Fruit fly (Drosophila melanogaster): ENCODE measurements around the gene ash2.

Gene ash2

DNA sequence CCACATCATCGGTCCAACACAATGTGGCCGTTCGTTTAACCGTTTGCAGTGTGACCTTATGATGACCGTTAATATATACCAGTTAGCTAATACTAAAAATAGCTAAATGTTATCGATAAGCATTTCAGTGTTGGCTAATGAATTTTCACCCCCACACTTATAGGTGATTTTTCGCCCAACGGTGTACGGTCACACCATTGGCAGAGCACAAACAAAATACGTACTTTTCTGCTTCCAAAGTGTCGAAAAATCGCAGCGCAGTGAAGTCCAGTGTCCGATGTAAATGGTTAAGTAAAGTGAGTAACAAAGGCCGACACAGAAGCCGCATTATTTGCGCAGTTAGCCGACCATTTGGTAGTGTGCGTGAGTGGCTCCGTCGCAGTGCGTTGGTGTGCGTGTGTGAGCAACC lies 24.4 kb upstream of the ash2 start, which contains the start of the genes Syx18 and atl (continued):
- TF ChIP-seq CG11696 (GFP tag; IDR thresholded peaks at IDR 0.05): no peak
- TF ChIP-seq Elba2 (GFP tag; optimal IDR thresholded peaks at IDR 0.05): no peak
- TF ChIP-seq gcm2 (GFP tag; optimal IDR thresholded peaks at IDR 0.05): no peak
- TF ChIP-seq Xrp1 (GFP tag; IDR thresholded peaks at IDR 0.05): no peak
- no peak for TF ChIP-seq CG10959 (GFP tag; IDR thresholded peaks at IDR 0.05)
- no peak for TF ChIP-seq Mes4 (GFP tag; optimal IDR thresholded peaks at IDR 0.05)
- no peak for TF ChIP-seq dysf (GFP tag; IDR thresholded peaks at IDR 0.05)
- no peak for TF ChIP-seq Stat92E (GFP tag; optimal IDR thresholded peaks at IDR 0.05)
- peak; percentile 20 for TF ChIP-seq luna (GFP tag; optimal IDR thresholded peaks at IDR 0.05)
- TF ChIP-seq CG16813 (GFP tag; IDR thresholded peaks at IDR 0.05; ENCODE audit: partially characterized antibody): no peak
- no peak for TF ChIP-seq CG12071 (GFP tag; optimal IDR thresholded peaks at IDR 0.05)
- TF ChIP-seq tll (GFP tag; optimal IDR thresholded peaks at IDR 0.05): no peak
- TF ChIP-seq Ada2b (GFP tag; IDR thresholded peaks at IDR 0.05): no peak
- TF ChIP-seq kni (GFP tag; optimal IDR thresholded peaks at IDR 0.05): no peak
- peak; percentile 50 for TF ChIP-seq ewg (GFP tag; optimal IDR thresholded peaks at IDR 0.05)
- no peak for TF ChIP-seq CG18599 (GFP tag; optimal IDR thresholded peaks at IDR 0.05)
- no peak for TF ChIP-seq CG11504 (tag; optimal IDR thresholded peaks at IDR 0.05)
- no peak for TF ChIP-seq CG5245 (GFP tag; optimal IDR thresholded peaks at IDR 0.05)
- TF ChIP-seq CG13296 (GFP tag; optimal IDR thresholded peaks at IDR 0.05): no peak
- TF ChIP-seq CG14965 (GFP tag; optimal IDR thresholded peaks at IDR 0.05; ENCODE audit: borderline replicate concordance): no peak
- TF ChIP-seq cwo (GFP tag; optimal IDR thresholded peaks at IDR 0.05): no peak
- TF ChIP-seq crc (GFP tag; optimal IDR thresholded peaks at IDR 0.05): no peak
- TF ChIP-seq cg (GFP tag; optimal IDR thresholded peaks at IDR 0.05): peak; percentile 92
- TF ChIP-seq CG7928 (GFP tag; optimal IDR thresholded peaks at IDR 0.05): peak; percentile 24
- no peak for TF ChIP-seq CG12769 (tag; optimal IDR thresholded peaks at IDR 0.05)
- TF ChIP-seq CG42726 (GFP tag; IDR thresholded peaks at IDR 0.05; ENCODE audit: partially characterized antibody): no peak
- TF ChIP-seq dmrt99B (tag; optimal IDR thresholded peaks at IDR 0.05): no peak
- no peak for TF ChIP-seq zfh2 (GFP tag; optimal IDR thresholded peaks at IDR 0.05)
- TF ChIP-seq Hand (GFP tag; optimal IDR thresholded peaks at IDR 0.05): no peak
- TF ChIP-seq CG13894 (tag; optimal IDR thresholded peaks at IDR 0.05): no peak
- no peak for TF ChIP-seq chm (GFP tag; IDR thresholded peaks at IDR 0.05)
- TF ChIP-seq slbo (GFP tag; IDR thresholded peaks at IDR 0.05): peak; percentile 33; the same call in 1 of the 2 replicates
- no peak for TF ChIP-seq CG10274 (GFP tag; optimal IDR thresholded peaks at IDR 0.05)
- no peak for TF ChIP-seq CG1792 (GFP tag; optimal IDR thresholded peaks at IDR 0.05)
- TF ChIP-seq CG30431 (GFP tag; optimal IDR thresholded peaks at IDR 0.05): no peak
- TF ChIP-seq vnd (GFP tag; IDR thresholded peaks at IDR 0.05; ENCODE audit: partially characterized antibody): no peak
- TF ChIP-seq Fer3 (tag; optimal IDR thresholded peaks at IDR 0.05): no peak
- 0 out of 2 replicates have a peak, but pooled peaks have one; percentile 34 for TF ChIP-seq bbx (GFP tag; IDR thresholded peaks at IDR 0.05; ENCODE audit: partially characterized antibody)
- peak; percentile 15 for TF ChIP-seq HLH54F (GFP tag; optimal IDR thresholded peaks at IDR 0.05)
- peak; percentile 21 for TF ChIP-seq tin (GFP tag; optimal IDR thresholded peaks at IDR 0.05)
- TF ChIP-seq fu2 (GFP tag; optimal IDR thresholded peaks at IDR 0.05): no peak
- TF ChIP-seq YL-1 (GFP tag; optimal IDR thresholded peaks at IDR 0.05): peak; percentile 94
- no peak for TF ChIP-seq gsb-n (tag; optimal IDR thresholded peaks at IDR 0.05)
- no peak for TF ChIP-seq CG12155 (GFP tag; optimal IDR thresholded peaks at IDR 0.05)
- no peak for TF ChIP-seq Chrac-16 (GFP tag; optimal IDR thresholded peaks at IDR 0.05)
- TF ChIP-seq fd64A (GFP tag; optimal IDR thresholded peaks at IDR 0.05): peak; percentile 14
- peak; percentile 30 for TF ChIP-seq B-H2 (GFP tag; optimal IDR thresholded peaks at IDR 0.05)
- no peak for TF ChIP-seq lilli (GFP tag; optimal IDR thresholded peaks at IDR 0.05)
- TF ChIP-seq B-H1 (GFP tag; IDR thresholded peaks at IDR 0.05): no peak
- peak; percentile 51; the same call in 1 of the 2 replicates for TF ChIP-seq Adf1 (GFP tag; IDR thresholded peaks at IDR 0.05)
